Fruit fly (Drosophila melanogaster): ENCODE results near the gene CG12541.

dm6 chrX:6987091-6987490 lies 78.8 kb downstream of the CG12541 start:
- TF ChIP-seq dsx (GFP tag; optimal IDR thresholded peaks at IDR 0.05; ENCODE audit: poor library complexity, severe bottlenecking): peak; percentile 24
- no peak for TF ChIP-seq CG6792 (GFP tag; optimal IDR thresholded peaks at IDR 0.05)
